Worm (Caenorhabditis elegans) whole organism, late embryonic: Measurements from ENCODE around the gene srv-29.

Experiments used
- K02D7.2 ChIP-seq: sonication (generic microtip); optimal IDR thresholded peaks from 2 replicates; lab custom pipeline; 2017; ENCODE audit warnings: mild to moderate bottlenecking, missing genetic modification characterization, missing compliant biosample characterization
- K09A11.1 ChIP-seq: sonication (generic microtip); optimal IDR thresholded peaks from 2 replicates; lab custom pipeline; 2017; ENCODE audit warnings: antibody characterized with exemption, mild to moderate bottlenecking, missing genetic modification characterization, missing compliant biosample characterization; ENCODE audit not compliant: insufficient read depth
- T23F11.4 ChIP-seq: fragments of 200-800 bp; sonication (Bioruptor generic); optimal IDR thresholded peaks from 2 replicates; lab custom pipeline; 2018; ENCODE audit warnings: mild to moderate bottlenecking, missing genetic modification characterization, missing compliant biosample characterization
- Y22D7AL.16 ChIP-seq: sonication (generic microtip); optimal IDR thresholded peaks from 2 replicates; lab custom pipeline; 2016; ENCODE audit warnings: missing genetic modification characterization, missing compliant biosample characterization
- ama-1 ChIP-seq: fragments of 150-350 bp; optimal IDR thresholded peaks from 2 replicates; lab custom pipeline; 2014
- ceh-14 ChIP-seq: sonication (generic microtip); optimal IDR thresholded peaks from 2 replicates; lab custom pipeline; 2016; ENCODE audit warnings: missing genotype, missing genetic modification characterization, missing compliant biosample characterization
- ceh-18 ChIP-seq: sonication (generic microtip); optimal IDR thresholded peaks from 2 replicates; lab custom pipeline; 2016; ENCODE audit warnings: missing genetic modification characterization, missing compliant biosample characterization
- ceh-24 ChIP-seq: sonication (generic microtip); optimal IDR thresholded peaks from 2 replicates; lab custom pipeline; 2016; ENCODE audit warnings: mild to moderate bottlenecking, missing genetic modification characterization, missing compliant biosample characterization
- ceh-31 ChIP-seq: sonication (generic microtip); optimal IDR thresholded peaks from 2 replicates; lab custom pipeline; 2016; ENCODE audit warnings: missing genetic modification characterization, missing compliant biosample characterization
- ceh-45 ChIP-seq: fragments of 200-800 bp; sonication (Bioruptor generic); IDR thresholded peaks from 2 replicates; pipeline ENCODE4 v1.3.6; 2022; ENCODE audit warnings: missing genetic modification reagents, missing genetic modification characterization, missing compliant biosample characterization
- ceh-6 ChIP-seq: fragments of 200-800 bp; sonication (Bioruptor generic); optimal IDR thresholded peaks from 2 replicates; lab custom pipeline; 2018; ENCODE audit warnings: mild to moderate bottlenecking, missing genetic modification characterization, missing compliant biosample characterization
- che-1 ChIP-seq: sonication (generic microtip); optimal IDR thresholded peaks from 2 replicates; lab custom pipeline; 2016; ENCODE audit warnings: mild to moderate bottlenecking, missing genetic modification characterization, missing compliant biosample characterization
- elt-2 ChIP-seq: sonication (generic microtip); optimal IDR thresholded peaks from 2 replicates; lab custom pipeline; 2016; ENCODE audit warnings: missing genetic modification reagents, missing genetic modification characterization, missing compliant biosample characterization
- elt-4 ChIP-seq: sonication (generic microtip); optimal IDR thresholded peaks from 2 replicates; lab custom pipeline; 2016; ENCODE audit warnings: missing genetic modification characterization, missing compliant biosample characterization
- fax-1 ChIP-seq: sonication (generic microtip); optimal IDR thresholded peaks from 2 replicates; lab custom pipeline; 2016; ENCODE audit warnings: missing genotype, missing genetic modification characterization, missing compliant biosample characterization
- fkh-6 ChIP-seq: sonication (generic microtip); optimal IDR thresholded peaks from 2 replicates; lab custom pipeline; 2016; ENCODE audit warnings: missing genetic modification characterization, missing compliant biosample characterization
- madf-2 ChIP-seq: sonication (generic microtip); optimal IDR thresholded peaks from 2 replicates; lab custom pipeline; 2017; ENCODE audit warnings: missing genetic modification characterization, missing compliant biosample characterization
- mec-3 ChIP-seq: sonication (generic microtip); optimal IDR thresholded peaks from 2 replicates; lab custom pipeline; 2016; ENCODE audit warnings: borderline replicate concordance, missing genetic modification characterization, missing compliant biosample characterization
- npax-4 ChIP-seq: sonication (generic microtip); optimal IDR thresholded peaks from 2 replicates; lab custom pipeline; 2016; ENCODE audit warnings: missing genetic modification characterization, missing compliant biosample characterization
- odd-2 ChIP-seq: sonication (generic microtip); optimal IDR thresholded peaks from 2 replicates; lab custom pipeline; 2017; ENCODE audit warnings: antibody characterized with exemption, mild to moderate bottlenecking, missing genetic modification characterization, missing compliant biosample characterization
- pag-3 ChIP-seq: sonication (generic microtip); optimal IDR thresholded peaks from 2 replicates; lab custom pipeline; 2016; ENCODE audit warnings: missing compliant biosample characterization, missing genetic modification characterization, borderline replicate concordance
- pat-9 ChIP-seq: fragments of 200-800 bp; sonication (Bioruptor generic); optimal IDR thresholded peaks from 2 replicates; lab custom pipeline; 2018; ENCODE audit warnings: mild to moderate bottlenecking, missing genetic modification characterization, moderate library complexity, missing compliant biosample characterization
- pax-1 ChIP-seq: fragments of 150-350 bp; optimal IDR thresholded peaks from 2 replicates; lab custom pipeline; 2014; ENCODE audit warnings: missing biosample characterization, missing genetic modification characterization
- pha-4 ChIP-seq: fragments of 150-350 bp; optimal IDR thresholded peaks from 2 replicates; lab custom pipeline; 2018; ENCODE audit warnings: missing biosample characterization, missing genetic modification reagents, missing genetic modification characterization
- pros-1 ChIP-seq: fragments of 150-350 bp; optimal IDR thresholded peaks from 2 replicates; lab custom pipeline; 2014; ENCODE audit warnings: missing biosample characterization, missing genetic modification reagents, missing genetic modification characterization
- sdc-2 ChIP-seq: sonication (generic microtip); optimal IDR thresholded peaks from 2 replicates; lab custom pipeline; 2016; ENCODE audit warnings: missing genotype, missing genetic modification characterization, missing compliant biosample characterization
- sox-2 ChIP-seq: fragments of 200-800 bp; sonication (Bioruptor generic); IDR thresholded peaks from 2 replicates; pipeline ENCODE4 v1.3.6; 2022; ENCODE audit warnings: missing genetic modification reagents, missing genetic modification characterization, missing compliant biosample characterization
- sox-4 ChIP-seq: sonication (generic microtip); optimal IDR thresholded peaks from 2 replicates; lab custom pipeline; 2017; ENCODE audit warnings: mild to moderate bottlenecking, missing genetic modification characterization, inconsistent platforms, missing compliant biosample characterization
- syd-9 ChIP-seq: sonication (generic microtip); optimal IDR thresholded peaks from 2 replicates; lab custom pipeline; 2016; ENCODE audit warnings: mild to moderate bottlenecking, missing genetic modification characterization, moderate library complexity, missing compliant biosample characterization
- unc-86 ChIP-seq: sonication (generic microtip); optimal IDR thresholded peaks from 2 replicates; lab custom pipeline; 2016; ENCODE audit warnings: missing genetic modification characterization, missing compliant biosample characterization
- zip-5 ChIP-seq: sonication (generic microtip); optimal IDR thresholded peaks from 2 replicates; lab custom pipeline; 2016; ENCODE audit warnings: missing genetic modification characterization, missing compliant biosample characterization

srv-29 gene

DNA sequence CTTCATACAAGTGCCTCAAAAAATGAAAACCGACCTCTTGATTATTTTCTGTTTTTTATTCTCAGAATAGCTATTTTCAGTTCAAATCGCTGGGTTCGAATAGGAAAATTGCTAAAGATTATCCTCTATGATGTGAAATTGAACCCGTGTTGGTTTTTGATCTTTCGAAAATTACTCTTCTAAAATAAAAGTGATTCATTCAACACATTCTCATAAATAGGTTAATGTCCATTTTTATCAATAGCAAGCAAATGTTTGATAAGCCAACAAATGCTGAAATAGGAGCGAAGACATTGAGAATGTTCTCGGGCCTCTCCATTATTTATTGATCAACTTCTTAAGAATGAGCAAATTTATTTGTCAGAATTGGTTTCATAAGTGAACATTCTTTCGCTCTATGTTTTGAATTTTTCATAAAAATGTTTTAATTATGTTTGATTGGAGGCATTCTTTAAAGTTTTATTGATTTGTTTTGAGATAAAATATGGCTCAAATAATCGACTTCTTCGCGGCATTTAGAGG is 33.6 kb downstream of the srv-29 start, which contains the start of gene F58F9.3:
TSS of gene F58F9.3 (plus strand) at position 472 of the 522 bp plus-strand sequence.
- TF ChIP-seq fax-1 (tag; lab: Kevin White, UChicago) (no peak), mec-3 (no peak)

DNA sequence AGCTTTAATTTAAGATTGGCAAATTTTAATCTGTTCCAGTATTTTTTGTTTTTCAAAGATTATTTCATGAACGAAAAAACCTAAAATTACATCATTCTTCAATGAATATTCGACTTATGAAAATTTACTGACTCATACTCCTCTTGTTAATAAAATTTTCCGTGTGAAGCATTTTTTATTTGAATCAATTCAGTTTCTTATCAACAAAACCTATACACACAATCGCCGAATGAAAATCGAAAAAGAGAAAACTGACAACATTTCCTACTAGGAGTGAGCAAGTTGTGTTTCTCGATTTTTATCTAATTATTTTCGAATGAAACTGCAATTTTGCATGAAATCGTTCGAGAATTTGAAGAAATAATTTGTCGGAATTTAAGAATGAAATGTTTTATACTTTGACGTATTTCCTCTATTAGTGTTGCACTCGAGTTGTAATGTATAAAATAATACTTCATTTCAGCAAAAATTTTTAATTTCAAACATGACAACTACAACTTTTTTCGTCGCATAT is 35.8 kb downstream of the srv-29 start, which contains the start of gene F58F9.4:
TSS of gene F58F9.4 (plus strand) at position 464 of the 514 bp plus-strand sequence.
- TF ChIP-seq syd-9 (tag; lab: Kevin White, UChicago) (no peak), ceh-24 (tag; lab: Kevin White, UChicago) (no peak), ceh-14 (tag; lab: Kevin White, UChicago) (no peak), odd-2 (tag; lab: Kevin White, UChicago) (no peak), ama-1 (lab: Kevin White, UChicago) (no peak)

ce11 chrIV:6227974-6228373 is 38.4 kb downstream of the srv-29 start, which contains the start of gene C49A9.1:
C49A9.1 (plus strand) TSS chrIV:6228190.
- TF ChIP-seq syd-9 (tag; lab: Kevin White, UChicago) (no peak), che-1 (tag; lab: Kevin White, UChicago) (no peak)

- TF ChIP-seq syd-9 (tag; lab: Kevin White, UChicago) (no peak), npax-4 (tag; lab: Kevin White, UChicago) (no peak), pat-9 (tag; lab: Kevin White, UChicago) (no peak), unc-86 (tag; lab: Kevin White, UChicago) (no peak), fkh-6 (tag; lab: Kevin White, UChicago) (no peak), pax-1 (tag; lab: Kevin White, UChicago) (no peak), ceh-45 (GFP tag; lab: Robert Waterston, UW) (no peak), ama-1 (lab: Kevin White, UChicago) (no peak), ceh-6 (GFP tag; lab: Kevin White, UChicago) (no peak), K09A11.1 (tag; lab: Kevin White, UChicago) (no peak)
Observed at ce11 chrIV:6225143-6225542, 41.3 kb downstream of the srv-29 start, which contains the start of gene C49A9.2. C49A9.2 (plus strand) TSS chrIV:6225443.

DNA sequence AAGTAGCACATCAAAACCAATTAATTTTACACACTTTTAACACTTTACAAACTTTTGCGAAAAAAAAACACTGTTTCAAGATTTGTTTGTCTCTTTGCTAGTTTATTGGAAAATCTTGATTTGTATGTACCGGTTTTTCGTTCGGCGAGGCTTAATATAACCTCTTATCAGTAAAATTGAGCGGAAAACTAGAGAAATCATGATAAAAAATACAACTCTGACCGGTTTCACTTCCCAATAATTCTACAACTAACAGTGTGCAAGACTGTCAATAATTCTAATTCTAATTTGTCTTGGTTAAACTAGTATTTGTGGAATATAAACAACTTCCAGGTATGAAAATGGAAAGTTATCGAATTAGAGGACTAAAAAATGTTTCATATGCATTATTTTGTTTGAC is 44.5 kb downstream of the srv-29 start, which contains the start of gene C49A9.3:
TSS of gene C49A9.3 (plus strand) at position 212 of the 400 bp plus-strand sequence.
- TF ChIP-seq ceh-31 (tag; lab: Kevin White, UChicago) (no peak), K09A11.1 (tag; lab: Kevin White, UChicago) (no peak), ceh-18 (tag; lab: Kevin White, UChicago) (no peak), ama-1 (lab: Kevin White, UChicago) (no peak), sdc-2 (tag; lab: Kevin White, UChicago) (no peak), madf-2 (tag; lab: Kevin White, UChicago) (no peak), pag-3 (tag; lab: Kevin White, UChicago) (no peak), zip-5 (tag; lab: Kevin White, UChicago) (no peak), syd-9 (tag; lab: Kevin White, UChicago) (no peak), T23F11.4 (no peak), K02D7.2 (no peak), Y22D7AL.16 (no peak), sox-2 (GFP tag; lab: Robert Waterston, UW) (no peak), pha-4 (tag; lab: Kevin White, UChicago) (no peak), elt-2 (tag; lab: Kevin White, UChicago) (no peak), pros-1 (tag; lab: Kevin White, UChicago) (no peak), elt-4 (no peak), sox-4 (tag; lab: Kevin White, UChicago) (no peak)
